Worm (Caenorhabditis elegans) whole organism, L4 larva: ENCODE results near the gene twk-25.

Experiments
- F37D6.2 ChIP-seq: sonication (generic microtip); optimal IDR thresholded peaks from 2 replicates; lab custom pipeline; 2016; ENCODE audit warnings: mild to moderate bottlenecking, missing genetic modification characterization, missing compliant biosample characterization
- R02D3.7 ChIP-seq: fragments of 150-350 bp; sonication (generic microtip); optimal IDR thresholded peaks from 3 replicates; lab custom pipeline; 2014; ENCODE audit warnings: missing biosample characterization, missing genetic modification characterization
- T20F7.1 ChIP-seq: fragments of 200-800 bp; sonication (Bioruptor generic); optimal IDR thresholded peaks from 2 replicates; lab custom pipeline; 2018; ENCODE audit warnings: mild to moderate bottlenecking, missing genetic modification characterization, missing compliant biosample characterization
- Y105C5A.15 ChIP-seq: fragments of 200-800 bp; sonication (Bioruptor generic); IDR thresholded peaks from 2 replicates; pipeline ENCODE4 v1.3.6; 2022; ENCODE audit warnings: missing genetic modification characterization, missing compliant biosample characterization
- Y48G9A.11 ChIP-seq: fragments of 200-800 bp; sonication (Bioruptor generic); IDR thresholded peaks from 2 replicates; pipeline ENCODE4 v1.3.6; 2022; ENCODE audit warnings: missing genetic modification reagents, missing genetic modification characterization, missing compliant biosample characterization
- aha-1 ChIP-seq: fragments of 150-350 bp; peaks from one replicate; lab custom pipeline; 2014; ENCODE audit warnings: missing biosample characterization, missing genetic modification characterization
- attf-4 ChIP-seq: sonication (generic microtip); optimal IDR thresholded peaks from 3 replicates; lab custom pipeline; 2017; ENCODE audit warnings: missing biosample characterization, missing genetic modification characterization
- ceh-20 ChIP-seq: fragments of 200-800 bp; sonication (Bioruptor generic); IDR thresholded peaks from 2 replicates; pipeline ENCODE4 v1.3.6; 2022; ENCODE audit warnings: missing genetic modification reagents, missing genetic modification characterization, missing compliant biosample characterization
- ces-1 ChIP-seq: fragments of 150-350 bp; sonication (generic microtip); optimal IDR thresholded peaks from 4 replicates; lab custom pipeline; 2014; ENCODE audit warnings: missing biosample characterization, missing genetic modification reagents, missing genetic modification characterization
- ctbp-1 ChIP-seq: fragments of 200-800 bp; sonication (Bioruptor generic); IDR thresholded peaks from 2 replicates; pipeline ENCODE4 v1.3.6; 2022; ENCODE audit warnings: missing genetic modification reagents, missing genetic modification characterization, missing compliant biosample characterization
- daf-12 ChIP-seq: fragments of 150-350 bp; optimal IDR thresholded peaks from 2 replicates; lab custom pipeline; 2014; ENCODE audit warnings: missing biosample characterization, missing genetic modification reagents, missing genetic modification characterization
- daf-16 ChIP-seq, 3 experiments: sonication (generic microtip); optimal IDR thresholded peaks; 2 replicates each; lab custom pipeline; 2016 to 2017; ENCODE audit warnings: missing genetic modification characterization in 3 of 3, missing genetic modification reagents in 3 of 3, mild to moderate bottlenecking in 2 of 3, missing compliant biosample characterization in 2 of 3, missing biosample characterization in 1 of 3, moderate library complexity in 1 of 3
- daf-19 ChIP-seq: fragments of 200-800 bp; sonication (Bioruptor generic); conservative IDR thresholded peaks from 2 replicates; pipeline ENCODE4 v1.3.6; 2022; ENCODE audit warnings: missing genetic modification characterization, missing compliant biosample characterization
- dmd-6 ChIP-seq: fragments of 200-800 bp; sonication (Bioruptor generic); IDR thresholded peaks from 2 replicates; pipeline ENCODE4 v1.3.6; 2022; ENCODE audit warnings: missing genetic modification reagents, missing genetic modification characterization, missing compliant biosample characterization
- dmd-8 ChIP-seq: fragments of 200-800 bp; sonication (Bioruptor generic); IDR thresholded peaks from 2 replicates; pipeline ENCODE4 v1.3.6; 2022; ENCODE audit warnings: missing genetic modification characterization, missing compliant biosample characterization
- dmd-9 ChIP-seq: fragments of 200-800 bp; sonication (Bioruptor generic); IDR thresholded peaks from 2 replicates; pipeline ENCODE4 v1.3.6; 2022; ENCODE audit warnings: missing genetic modification reagents, missing genetic modification characterization, missing compliant biosample characterization
- dpl-1 ChIP-seq: fragments of 150-350 bp; optimal IDR thresholded peaks from 2 replicates; lab custom pipeline; 2014; ENCODE audit warnings: missing biosample characterization, missing genetic modification reagents, missing genetic modification characterization
- dve-1 ChIP-seq: sonication (generic microtip); optimal IDR thresholded peaks from 2 replicates; lab custom pipeline; 2017; ENCODE audit warnings: antibody characterized with exemption, mild to moderate bottlenecking, missing genetic modification characterization, missing compliant biosample characterization; ENCODE audit not compliant: insufficient read depth
- egl-43 ChIP-seq: fragments of 200-800 bp; sonication (Bioruptor generic); IDR thresholded peaks from 2 replicates; pipeline ENCODE4 v1.3.6; 2022; ENCODE audit warnings: missing genetic modification reagents, missing genetic modification characterization, missing compliant biosample characterization
- gei-8 ChIP-seq: fragments of 200-800 bp; sonication (Bioruptor generic); optimal IDR thresholded peaks from 2 replicates; lab custom pipeline; 2018; ENCODE audit warnings: mild to moderate bottlenecking, missing genetic modification characterization, missing compliant biosample characterization
- hlh-30 ChIP-seq: sonication (generic microtip); optimal IDR thresholded peaks from 2 replicates; lab custom pipeline; 2017; ENCODE audit warnings: antibody characterized with exemption, mild to moderate bottlenecking, missing genetic modification characterization, missing compliant biosample characterization; ENCODE audit not compliant: insufficient read depth
- lim-7 ChIP-seq: fragments of 200-800 bp; sonication (Bioruptor generic); IDR thresholded peaks from 2 replicates; pipeline ENCODE4 v1.3.6; 2022; ENCODE audit warnings: missing genetic modification characterization, missing compliant biosample characterization
- lin-13 ChIP-seq: fragments of 150-350 bp; optimal IDR thresholded peaks from 2 replicates; lab custom pipeline; 2014; ENCODE audit warnings: missing biosample characterization, missing genetic modification reagents, missing genetic modification characterization
- lin-38 ChIP-seq: fragments of 200-800 bp; sonication (Bioruptor generic); IDR thresholded peaks from 2 replicates; pipeline ENCODE4 v1.3.6; 2022; ENCODE audit warnings: missing genetic modification reagents, missing genetic modification characterization, missing compliant biosample characterization
- lsy-2 ChIP-seq, 2 experiments: fragments of 150-350 bp in 1 of 2; sonication (generic microtip) in 1 of 2; optimal IDR thresholded peaks; 2 replicates each; lab custom pipeline; 2014 to 2017; ENCODE audit warnings: missing biosample characterization in 2 of 2, missing genetic modification characterization in 2 of 2
- madf-9 ChIP-seq: fragments of 200-800 bp; sonication (Bioruptor generic); conservative IDR thresholded peaks from 2 replicates; pipeline ENCODE4 v1.3.6; 2022; ENCODE audit warnings: missing genetic modification reagents, missing genetic modification characterization, missing compliant biosample characterization
- mdl-1 ChIP-seq, 2 experiments: fragments of 150-350 bp in 1 of 2; sonication (generic microtip) in 1 of 2; optimal IDR thresholded peaks; 2 replicates each; lab custom pipeline; 2014 to 2017; ENCODE audit warnings: missing biosample characterization in 2 of 2, missing genetic modification characterization in 2 of 2
- mep-1 ChIP-seq: fragments of 150-350 bp; sonication (generic microtip); optimal IDR thresholded peaks from 3 replicates; lab custom pipeline; 2014; ENCODE audit warnings: missing biosample characterization, missing genetic modification characterization
- mes-2 ChIP-seq: sonication (generic microtip); optimal IDR thresholded peaks from 2 replicates; lab custom pipeline; 2016; ENCODE audit warnings: missing genotype, mild to moderate bottlenecking, missing genetic modification characterization, missing compliant biosample characterization; ENCODE audit not compliant: poor library complexity, severe bottlenecking
- mxl-2 ChIP-seq: fragments of 200-800 bp; sonication (Bioruptor generic); conservative IDR thresholded peaks from 2 replicates; pipeline ENCODE4 v1.3.6; 2022; ENCODE audit warnings: missing genetic modification reagents, missing genetic modification characterization, missing compliant biosample characterization
- nhr-11 ChIP-seq: fragments of 150-350 bp; optimal IDR thresholded peaks from 2 replicates; lab custom pipeline; 2014; ENCODE audit warnings: missing biosample characterization, missing genetic modification characterization
- nhr-42 ChIP-seq: fragments of 200-800 bp; sonication (Bioruptor generic); IDR thresholded peaks from 2 replicates; pipeline ENCODE4 v1.3.6; 2022; ENCODE audit warnings: missing genetic modification characterization, missing compliant biosample characterization
- nhr-6 ChIP-seq: fragments of 150-350 bp; optimal IDR thresholded peaks from 2 replicates; lab custom pipeline; 2014; ENCODE audit warnings: missing biosample characterization, missing genetic modification characterization
- nhr-77 ChIP-seq: fragments of 150-350 bp; optimal IDR thresholded peaks from 2 replicates; lab custom pipeline; 2014; ENCODE audit warnings: missing biosample characterization, missing genetic modification characterization
- pha-4 ChIP-seq, 2 experiments: fragments of 150-350 bp in 1 of 2; fragments of 200-800 bp in 1 of 2; sonication (Bioruptor generic) in 1 of 2; IDR thresholded peaks in 1 of 2; optimal IDR thresholded peaks in 1 of 2; 2 replicates each; pipeline versions ENCODE4 v1.3.6 to Lab custom; 2014 to 2022; ENCODE audit warnings: missing genetic modification characterization in 2 of 2, missing genetic modification reagents in 2 of 2, missing biosample characterization in 1 of 2, missing compliant biosample characterization in 1 of 2
- pqm-1 ChIP-seq: sonication (generic microtip); optimal IDR thresholded peaks from 2 replicates; lab custom pipeline; 2017; ENCODE audit warnings: missing biosample characterization, missing genetic modification characterization
- rbr-2 ChIP-seq: sonication (generic microtip); optimal IDR thresholded peaks from 2 replicates; lab custom pipeline; 2016; ENCODE audit warnings: missing genotype, missing genetic modification characterization, missing compliant biosample characterization
- saeg-2 ChIP-seq: fragments of 200-800 bp; sonication (Bioruptor generic); IDR thresholded peaks from 2 replicates; pipeline ENCODE4 v1.3.6; 2022; ENCODE audit warnings: missing genetic modification reagents, missing genetic modification characterization, missing compliant biosample characterization
- sdz-12 ChIP-seq: fragments of 200-800 bp; sonication (Bioruptor generic); optimal IDR thresholded peaks from 2 replicates; lab custom pipeline; 2018; ENCODE audit warnings: mild to moderate bottlenecking, missing genetic modification characterization, missing compliant biosample characterization
- set-16 ChIP-seq: fragments of 200-800 bp; sonication (Bioruptor generic); IDR thresholded peaks from 2 replicates; pipeline ENCODE4 v1.3.6; 2022; ENCODE audit warnings: missing genetic modification reagents, missing genetic modification characterization, missing compliant biosample characterization
- skn-1 ChIP-seq: fragments of 150-350 bp; optimal IDR thresholded peaks from 2 replicates; lab custom pipeline; 2014; ENCODE audit warnings: missing biosample characterization, missing genetic modification characterization
- spr-3 ChIP-seq: fragments of 200-800 bp; sonication (Bioruptor generic); optimal IDR thresholded peaks from 2 replicates; lab custom pipeline; 2018; ENCODE audit warnings: mild to moderate bottlenecking, missing genetic modification characterization, missing compliant biosample characterization
- unc-130 ChIP-seq: sonication (generic microtip); optimal IDR thresholded peaks from 2 replicates; lab custom pipeline; 2016; ENCODE audit warnings: missing genetic modification reagents, missing genetic modification characterization, missing compliant biosample characterization
- ztf-7 ChIP-seq: fragments of 150-350 bp; optimal IDR thresholded peaks from 2 replicates; lab custom pipeline; 2014; ENCODE audit warnings: missing biosample characterization, missing genetic modification characterization

twk-25 gene

ce11 chrIV:11522225-11522952 lies 17.9 kb downstream of the twk-25 start (continued):
- TF ChIP-seq sdz-12 (GFP tag; lab: Kevin White, UChicago) (no peak), ztf-7 (tag; lab: Kevin White, UChicago) (peak; percentile 18), rbr-2 (tag; lab: Kevin White, UChicago) (peak; percentile 62), daf-19 (GFP tag; lab: Robert Waterston, UW) (0 out of 2 replicates have a peak, but pooled peaks have one; percentile 15), attf-4 (tag; lab: Kevin White, UChicago) (no peak), nhr-42 (GFP tag; lab: Robert Waterston, UW) (peak; percentile 64; the same call in 1 of the 2 replicates), nhr-77 (tag; lab: Kevin White, UChicago) (peak; percentile 92), mes-2 (tag; lab: Kevin White, UChicago) (peak; percentile 67), Y48G9A.11 (GFP tag; lab: Robert Waterston, UW) (peak; percentile 77), nhr-11 (tag; lab: Kevin White, UChicago) (peak; percentile 56), lin-38 (GFP tag; lab: Robert Waterston, UW) (peak; percentile 18), unc-130 (GFP tag; lab: Kevin White, UChicago) (no peak), dpl-1 (GFP tag; lab: Kevin White, UChicago) (peak; percentile 39), lsy-2 (tag; optimal IDR thresholded peaks at IDR 0.05; lab: Kevin White, UChicago) (peak; percentile 35 to 72), saeg-2 (GFP tag; lab: Robert Waterston, UW) (0 out of 2 replicates have a peak, but pooled peaks have one; percentile 21), F37D6.2 (peak; percentile 20), lin-13 (peak; percentile 31)

- TF ChIP-seq ceh-20 (GFP tag; lab: Robert Waterston, UW) = 0 out of 2 replicates have a peak, but pooled peaks have one; percentile 18
- TF ChIP-seq lim-7 (GFP tag; lab: Robert Waterston, UW) = 0 out of 2 replicates have a peak, but pooled peaks have one; percentile 9
- peak; percentile 88 for TF ChIP-seq aha-1 (tag; lab: Kevin White, UChicago)
- TF ChIP-seq ces-1 (GFP tag; lab: Kevin White, UChicago) = no peak
- no peak for TF ChIP-seq pha-4 (GFP tag; IDR thresholded peaks at IDR 0.05; lab: Robert Waterston, UW)
- TF ChIP-seq pha-4 (tag; optimal IDR thresholded peaks at IDR 0.05; lab: Kevin White, UChicago) = no peak
- TF ChIP-seq egl-43 (GFP tag; lab: Robert Waterston, UW) = 0 out of 2 replicates have a peak, but pooled peaks have one; percentile 11
- TF ChIP-seq mes-2 (tag; lab: Kevin White, UChicago) = peak; percentile 43
- peak; percentile 6 for TF ChIP-seq dve-1
- no peak for TF ChIP-seq daf-16 (GFP tag; optimal IDR thresholded peaks at IDR 0.05; lab: Kevin White, UChicago)
- peak; percentile 46 for TF ChIP-seq daf-16 (tag; optimal IDR thresholded peaks at IDR 0.05; lab: Kevin White, UChicago)
- TF ChIP-seq pqm-1 (tag; lab: Kevin White, UChicago) = no peak
- peak; percentile 83 for TF ChIP-seq hlh-30
- TF ChIP-seq daf-12 = no peak
- peak; percentile 6 for TF ChIP-seq lin-13
- TF ChIP-seq gei-8 = peak; percentile 19
Observed at ce11 chrIV:11523685-11524084, 19.2 kb downstream of the twk-25 start.

ce11 chrIV:11524241-11524692 lies 19.8 kb downstream of the twk-25 start, which contains the start of gene mep-1:
TSS of gene mep-1 (plus strand) at chrIV:11524642.
- TF ChIP-seq Y105C5A.15 (GFP tag; lab: Robert Waterston, UW) (no peak), lim-7 (GFP tag; lab: Robert Waterston, UW) (peak; percentile 59; the same call in 1 of the 2 replicates), set-16 (GFP tag; lab: Robert Waterston, UW) (peak; percentile 98), mdl-1 (tag; optimal IDR thresholded peaks at IDR 0.05; lab: Kevin White, UChicago) (peak in 1 of 2 experiments; percentile 73), T20F7.1 (peak; percentile 62), lin-38 (GFP tag; lab: Robert Waterston, UW) (peak; percentile 66), dmd-6 (GFP tag; lab: Robert Waterston, UW) (peak; percentile 19), gei-8 (no peak), spr-3 (no peak), madf-9 (peak; percentile 49; the same call in 1 of the 2 replicates), ctbp-1 (peak; percentile 63), skn-1 (tag; lab: Kevin White, UChicago) (no peak), dmd-8 (no peak), R02D3.7 (tag; lab: Kevin White, UChicago) (peak; percentile 5), mep-1 (peak; percentile 97), mxl-2 (GFP tag; lab: Robert Waterston, UW) (no peak), nhr-6 (tag; lab: Kevin White, UChicago) (peak; percentile 83), aha-1 (tag; lab: Kevin White, UChicago) (peak; percentile 98), dmd-9 (GFP tag; lab: Robert Waterston, UW) (peak; percentile 58; the same call in 1 of the 2 replicates), nhr-11 (tag; lab: Kevin White, UChicago) (peak; percentile 73)
